Fruit fly (Drosophila melanogaster) whole organism, embryonic: ENCODE measurements around the gene CG4577.
A peak's percentile ranks its signal among the peaks of the same experiment; 100 is the strongest.

Experiments used
- Atf-2 ChIP-seq: fragments of 200-800 bp; sonication (Bioruptor generic); optimal IDR thresholded peaks from 2 replicates; lab custom pipeline; 2016; ENCODE audit warnings: missing biosample characterization, missing genetic modification characterization
- C15 ChIP-seq: fragments of 200-800 bp; sonication (Bioruptor generic); IDR thresholded peaks from 3 replicates; pipeline ENCODE4 v1.3.6; 2022; ENCODE audit warnings: missing biosample characterization, missing genetic modification characterization
- CG10366 ChIP-seq: fragments of 200-800 bp; sonication (Bioruptor generic); IDR thresholded peaks from 2 replicates; pipeline ENCODE4 v1.3.6; 2022; ENCODE audit warnings: missing biosample characterization, missing genetic modification characterization
- CG10543 ChIP-seq: fragments of 200-800 bp; sonication (Bioruptor generic); optimal IDR thresholded peaks from 3 replicates; lab custom pipeline; 2017; ENCODE audit warnings: missing biosample characterization, mild to moderate bottlenecking, missing genetic modification characterization, moderate library complexity
- CG11456 ChIP-seq: fragments of 200-800 bp; sonication (Bioruptor generic); IDR thresholded peaks from 3 replicates; pipeline ENCODE4 v1.3.6; 2022; ENCODE audit warnings: missing biosample characterization, missing genetic modification characterization
- CG11504 ChIP-seq: fragments of 200-800 bp; sonication (Bioruptor generic); optimal IDR thresholded peaks from 3 replicates; lab custom pipeline; 2019; ENCODE audit warnings: missing biosample characterization, mild to moderate bottlenecking, missing genetic modification characterization, moderate library complexity
- CG14710 ChIP-seq: fragments of 200-800 bp; sonication (Bioruptor generic); optimal IDR thresholded peaks from 3 replicates; lab custom pipeline; 2019; ENCODE audit warnings: missing biosample characterization, mild to moderate bottlenecking, missing genetic modification characterization, moderate library complexity
- CG1647 ChIP-seq: fragments of 200-800 bp; sonication (Bioruptor generic); optimal IDR thresholded peaks from 3 replicates; lab custom pipeline; 2016; ENCODE audit warnings: missing biosample characterization, missing genetic modification characterization
- CG2202 ChIP-seq: fragments of 200-800 bp; sonication (Bioruptor generic); optimal IDR thresholded peaks from 2 replicates; lab custom pipeline; 2018; ENCODE audit warnings: missing biosample characterization, mild to moderate bottlenecking, missing genetic modification characterization
- CG3065 ChIP-seq: fragments of 200-800 bp; sonication (Bioruptor generic); optimal IDR thresholded peaks from 2 replicates; lab custom pipeline; 2016; ENCODE audit warnings: missing biosample characterization, missing genetic modification characterization
- CG34422 ChIP-seq: fragments of 200-800 bp; sonication (Bioruptor generic); IDR thresholded peaks from 3 replicates; pipeline ENCODE4 v1.3.6; 2022; ENCODE audit warnings: missing biosample characterization, missing genetic modification characterization
- CG4404 ChIP-seq: fragments of 200-800 bp; sonication (Bioruptor generic); IDR thresholded peaks from 2 replicates; pipeline ENCODE4 v1.3.6; 2022; ENCODE audit warnings: missing biosample characterization, missing genetic modification characterization
- CG4617 ChIP-seq: fragments of 200-800 bp; sonication (Bioruptor generic); optimal IDR thresholded peaks from 3 replicates; lab custom pipeline; 2016; ENCODE audit warnings: missing biosample characterization, missing genetic modification characterization, borderline replicate concordance
- CG4707 ChIP-seq: fragments of 200-800 bp; sonication (Bioruptor generic); optimal IDR thresholded peaks from 2 replicates; lab custom pipeline; 2018; ENCODE audit warnings: missing biosample characterization, mild to moderate bottlenecking, missing genetic modification characterization, moderate library complexity
- CG7928 ChIP-seq: fragments of 200-800 bp; sonication (Bioruptor generic); optimal IDR thresholded peaks from 2 replicates; lab custom pipeline; 2017; ENCODE audit warnings: missing biosample characterization, mild to moderate bottlenecking, missing genetic modification characterization
- CG9932 ChIP-seq: fragments of 200-800 bp; sonication (Bioruptor generic); IDR thresholded peaks from 2 replicates; pipeline ENCODE4 v1.3.6; 2022; ENCODE audit warnings: missing biosample characterization, missing genetic modification characterization
- Dip2 ChIP-seq: fragments of 200-800 bp; sonication (Bioruptor generic); IDR thresholded peaks from 2 replicates; pipeline ENCODE4 v1.3.6; 2022; ENCODE audit warnings: missing biosample characterization, missing genetic modification characterization
- Ets65A ChIP-seq: fragments of 200-800 bp; sonication (Bioruptor generic); peaks from one replicate; lab custom pipeline; 2016; ENCODE audit warnings: missing biosample characterization, missing genetic modification characterization
- Hey ChIP-seq: fragments of 200-800 bp; sonication (Bioruptor generic); optimal IDR thresholded peaks from 3 replicates; lab custom pipeline; 2018; ENCODE audit warnings: missing biosample characterization, mild to moderate bottlenecking, missing genetic modification characterization
- HmgZ ChIP-seq: fragments of 200-800 bp; sonication (Bioruptor generic); optimal IDR thresholded peaks from 2 replicates; lab custom pipeline; 2018; ENCODE audit warnings: missing biosample characterization, mild to moderate bottlenecking, missing genetic modification characterization
- Lhr ChIP-seq: fragments of 200-800 bp; sonication (Bioruptor generic); optimal IDR thresholded peaks from 3 replicates; lab custom pipeline; 2017; ENCODE audit warnings: mild to moderate bottlenecking, missing biosample characterization, missing genetic modification reagents, missing genetic modification characterization
- Mad ChIP-seq: fragments of 200-800 bp; sonication (Bioruptor generic); optimal IDR thresholded peaks from 2 replicates; lab custom pipeline; 2016; ENCODE audit warnings: missing biosample characterization, missing genetic modification characterization
- Med ChIP-seq: fragments of 200-800 bp; sonication (Bioruptor generic); peaks from one replicate; lab custom pipeline; 2016; ENCODE audit warnings: missing biosample characterization, missing genetic modification characterization, mild to moderate bottlenecking, inconsistent platforms, moderate library complexity
- Oli ChIP-seq: fragments of 200-800 bp; sonication (Bioruptor generic); optimal IDR thresholded peaks from 2 replicates; lab custom pipeline; 2018; ENCODE audit warnings: missing biosample characterization, mild to moderate bottlenecking, missing genetic modification characterization, moderate library complexity
- Spps ChIP-seq: fragments of 200-800 bp; sonication (Bioruptor generic); optimal IDR thresholded peaks from 2 replicates; lab custom pipeline; 2018; ENCODE audit warnings: missing biosample characterization, mild to moderate bottlenecking, missing genetic modification characterization
- Tbp ChIP-seq: fragments of >200 bp; optimal IDR thresholded peaks from 2 replicates; lab custom pipeline; 2018; ENCODE audit warnings: missing biosample characterization, missing genetic modification characterization
- Vsx1 ChIP-seq: fragments of 200-800 bp; sonication (Bioruptor generic); optimal IDR thresholded peaks from 2 replicates; lab custom pipeline; 2017; ENCODE audit warnings: missing biosample characterization, mild to moderate bottlenecking, missing genetic modification characterization, missing genetic modification reagents
- ac ChIP-seq: fragments of 200-800 bp; sonication (Bioruptor generic); optimal IDR thresholded peaks from 3 replicates; lab custom pipeline; 2017; ENCODE audit warnings: missing biosample characterization, mild to moderate bottlenecking, missing genetic modification characterization
- ap ChIP-seq: fragments of 200-800 bp; sonication (Bioruptor generic); IDR thresholded peaks from 2 replicates; pipeline ENCODE4 v1.3.6; 2022; ENCODE audit warnings: missing biosample characterization, missing genetic modification characterization
- bigmax ChIP-seq: fragments of 200-800 bp; sonication (Bioruptor generic); optimal IDR thresholded peaks from 2 replicates; lab custom pipeline; 2018; ENCODE audit warnings: missing biosample characterization, mild to moderate bottlenecking, missing genetic modification characterization
- bowl ChIP-seq: fragments of 200-800 bp; sonication (Bioruptor generic); IDR thresholded peaks from 2 replicates; pipeline ENCODE4 v1.3.6; 2022; ENCODE audit warnings: missing biosample characterization, missing genetic modification characterization
- br ChIP-seq: fragments of >200 bp; optimal IDR thresholded peaks from 2 replicates; lab custom pipeline; 2017
- btn ChIP-seq: fragments of 200-800 bp; sonication (Bioruptor generic); optimal IDR thresholded peaks from 2 replicates; lab custom pipeline; 2016; ENCODE audit warnings: missing biosample characterization, missing genetic modification characterization
- caup ChIP-seq: fragments of 200-800 bp; sonication (Bioruptor generic); optimal IDR thresholded peaks from 3 replicates; lab custom pipeline; 2017; ENCODE audit warnings: missing biosample characterization, mild to moderate bottlenecking, missing genetic modification characterization, moderate library complexity; ENCODE audit not compliant: severe bottlenecking
- chm ChIP-seq: fragments of 200-800 bp; sonication (Bioruptor generic); IDR thresholded peaks from 2 replicates; pipeline ENCODE4 v1.3.6; 2022; ENCODE audit warnings: missing biosample characterization, missing genetic modification characterization
- corto ChIP-seq: fragments of 200-800 bp; sonication (Bioruptor generic); optimal IDR thresholded peaks from 2 replicates; lab custom pipeline; 2016; ENCODE audit warnings: missing biosample characterization, mild to moderate bottlenecking, missing genetic modification characterization, moderate library complexity
- cwo ChIP-seq: fragments of 200-800 bp; sonication (Bioruptor generic); optimal IDR thresholded peaks from 3 replicates; lab custom pipeline; 2017; ENCODE audit warnings: missing biosample characterization, missing genetic modification characterization, mild to moderate bottlenecking, moderate library complexity, missing genetic modification reagents
- emc ChIP-seq: fragments of 200-800 bp; sonication (Bioruptor generic); optimal IDR thresholded peaks from 2 replicates; lab custom pipeline; 2016; ENCODE audit warnings: missing biosample characterization, missing genetic modification characterization
- en ChIP-seq: fragments of 200-800 bp; sonication (Bioruptor generic); optimal IDR thresholded peaks from 2 replicates; lab custom pipeline; 2016; ENCODE audit warnings: missing biosample characterization, missing genetic modification characterization
- gce ChIP-seq: fragments of 200-800 bp; sonication (Bioruptor generic); IDR thresholded peaks from 3 replicates; pipeline ENCODE4 v1.3.6; 2022; ENCODE audit warnings: missing biosample characterization, missing genetic modification characterization
- gfzf ChIP-seq: fragments of 200-800 bp; sonication (Bioruptor generic); optimal IDR thresholded peaks from 2 replicates; lab custom pipeline; 2016; ENCODE audit warnings: missing biosample characterization, mild to moderate bottlenecking, missing genetic modification characterization, moderate library complexity
- h ChIP-seq: fragments of >200 bp; optimal IDR thresholded peaks from 2 replicates; lab custom pipeline; 2017
- jigr1 ChIP-seq: fragments of 200-800 bp; sonication (Bioruptor generic); IDR thresholded peaks from 3 replicates; pipeline ENCODE4 v1.3.6; 2022; ENCODE audit warnings: missing biosample characterization, missing genetic modification characterization
- mam ChIP-seq: fragments of 200-800 bp; sonication (Bioruptor generic); optimal IDR thresholded peaks from 3 replicates; lab custom pipeline; 2016; ENCODE audit warnings: missing biosample characterization, missing genetic modification characterization
- nmo ChIP-seq: fragments of 200-800 bp; sonication (Bioruptor generic); optimal IDR thresholded peaks from 2 replicates; lab custom pipeline; 2018; ENCODE audit warnings: missing biosample characterization, mild to moderate bottlenecking, missing genetic modification characterization, moderate library complexity
- onecut ChIP-seq: fragments of 200-800 bp; sonication (Bioruptor generic); IDR thresholded peaks from 2 replicates; pipeline ENCODE4 v1.3.6; 2022; ENCODE audit warnings: missing biosample characterization, missing genetic modification characterization
- otp ChIP-seq: fragments of 200-800 bp; sonication (Bioruptor generic); IDR thresholded peaks from 3 replicates; pipeline ENCODE4, ENCODE4 v1.3.6; 2022; ENCODE audit warnings: missing biosample characterization, missing genetic modification characterization
- schlank ChIP-seq: fragments of 200-800 bp; sonication (Bioruptor generic); optimal IDR thresholded peaks from 2 replicates; lab custom pipeline; 2018; ENCODE audit warnings: missing biosample characterization, mild to moderate bottlenecking, missing genetic modification characterization
- slbo ChIP-seq: fragments of 200-800 bp; sonication (Bioruptor generic); IDR thresholded peaks from 2 replicates; pipeline ENCODE4 v1.3.6; 2022; ENCODE audit warnings: missing biosample characterization, missing genetic modification characterization
- tap ChIP-seq: fragments of 200-800 bp; optimal IDR thresholded peaks from 3 replicates; lab custom pipeline; 2019; ENCODE audit warnings: missing biosample characterization, mild to moderate bottlenecking, missing genetic modification characterization, moderate library complexity
- tin ChIP-seq: fragments of 200-800 bp; sonication (Bioruptor generic); optimal IDR thresholded peaks from 3 replicates; lab custom pipeline; 2016; ENCODE audit warnings: missing biosample characterization, missing genetic modification characterization
- usp ChIP-seq: fragments of >200 bp; optimal IDR thresholded peaks from 2 replicates; lab custom pipeline; 2017; ENCODE audit warnings: missing biosample characterization, missing genetic modification characterization

Gene CG4577

DNA sequence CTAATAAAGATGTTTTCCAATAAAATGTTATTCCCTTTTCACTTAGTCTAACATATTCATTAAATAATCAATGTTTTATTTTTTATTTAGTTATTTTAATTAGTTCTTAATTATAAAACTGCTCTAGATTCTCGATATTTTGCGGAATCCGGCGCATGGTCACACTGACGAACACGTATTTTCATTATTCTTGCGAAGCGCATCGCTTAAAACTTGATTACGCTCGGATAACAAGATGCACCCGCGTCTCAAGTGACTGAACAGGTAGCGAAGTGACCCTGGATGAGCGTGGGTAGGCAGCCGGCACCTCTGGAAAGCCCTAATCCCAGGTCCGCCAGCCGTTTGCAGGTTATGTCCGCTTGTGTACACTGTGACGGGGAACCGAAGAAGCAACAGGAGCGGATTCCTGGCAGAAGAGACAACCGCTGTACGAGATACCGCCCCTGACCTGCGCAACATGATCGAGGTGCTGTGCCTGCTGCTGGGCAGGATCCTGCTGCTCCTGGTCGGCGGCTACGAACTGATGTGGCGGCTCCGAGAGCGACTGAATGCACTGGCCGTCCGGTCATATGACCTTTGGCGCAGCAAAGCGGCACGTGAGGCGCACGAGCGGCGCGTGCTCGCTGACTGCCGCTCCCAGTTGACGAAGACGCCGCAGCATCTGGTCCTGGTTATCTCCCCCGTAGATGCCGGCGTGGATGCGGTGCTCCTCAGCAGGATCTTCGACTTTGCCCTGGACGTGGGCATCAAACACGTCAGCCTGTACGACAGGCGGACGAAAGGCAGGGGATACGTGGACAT is 24.2 kb downstream of the CG4577 start, which contains the start of gene Tango14 (continued):
- peak; percentile 68 for TF ChIP-seq cwo
- TF ChIP-seq ac (GFP tag; lab: Kevin White, UChicago): no peak
- no peak for TF ChIP-seq nmo (GFP tag; lab: Kevin White, UChicago)
- TF ChIP-seq jigr1 (GFP tag; lab: Robert Waterston, UW): no peak
- TF ChIP-seq gce (GFP tag; lab: Robert Waterston, UW): no peak
- TF ChIP-seq Med (GFP tag; lab: Kevin White, UChicago): peak; percentile 68
- TF ChIP-seq gfzf (GFP tag; lab: Kevin White, UChicago): no peak
- no peak for TF ChIP-seq corto (GFP tag; lab: Kevin White, UChicago)
- no peak for TF ChIP-seq CG7928 (GFP tag; lab: Kevin White, UChicago)
- no peak for TF ChIP-seq emc (GFP tag; lab: Kevin White, UChicago)
- TF ChIP-seq CG10366 (GFP tag; lab: Robert Waterston, UW): no peak
- TF ChIP-seq CG4404 (GFP tag; lab: Robert Waterston, UW): no peak
- TF ChIP-seq tap (tag; lab: Kevin White, UChicago): no peak
- no peak for TF ChIP-seq bowl (GFP tag; lab: Robert Waterston, UW)
- peak; percentile 32 for TF ChIP-seq CG14710
- TF ChIP-seq CG1647 (GFP tag; lab: Kevin White, UChicago): no peak
- TF ChIP-seq CG4707 (GFP tag; lab: Kevin White, UChicago): no peak
- no peak for TF ChIP-seq ap
- no peak for TF ChIP-seq CG11456 (GFP tag; lab: Robert Waterston, UW)
- TF ChIP-seq Oli (tag; lab: Kevin White, UChicago): no peak
- TF ChIP-seq btn: no peak
- TF ChIP-seq tin (GFP tag; lab: Kevin White, UChicago): no peak
- no peak for TF ChIP-seq CG11504
- TF ChIP-seq bigmax (GFP tag; lab: Kevin White, UChicago): peak; percentile 95
- TF ChIP-seq C15 (GFP tag; lab: Robert Waterston, UW): no peak
- TF ChIP-seq Spps (tag; lab: Kevin White, UChicago): no peak
- no peak for TF ChIP-seq Vsx1 (GFP tag; lab: Kevin White, UChicago)
- TF ChIP-seq CG2202: no peak
- TF ChIP-seq Tbp (GFP tag; lab: Kevin White, UChicago): no peak
- no peak for TF ChIP-seq mam (GFP tag; lab: Kevin White, UChicago)
- TF ChIP-seq Lhr: no peak
- TF ChIP-seq CG34422 (GFP tag; lab: Robert Waterston, UW): peak; percentile 78; the same call in 2 of the 3 replicates
- no peak for TF ChIP-seq en (GFP tag; lab: Kevin White, UChicago)
- TF ChIP-seq CG3065: no peak
- no peak for TF ChIP-seq Hey
- 0 out of 3 replicates have a peak, but pooled peaks have one; percentile 23 for TF ChIP-seq otp (GFP tag; lab: Robert Waterston, UW)
- no peak for TF ChIP-seq slbo (GFP tag; lab: Robert Waterston, UW)
- no peak for TF ChIP-seq Atf-2 (GFP tag; lab: Kevin White, UChicago)
- peak; percentile 37 for TF ChIP-seq Ets65A (GFP tag; lab: Kevin White, UChicago)
- TF ChIP-seq Mad (GFP tag; lab: Kevin White, UChicago): no peak
- TF ChIP-seq caup: no peak
- no peak for TF ChIP-seq schlank
- no peak for TF ChIP-seq br (lab: Kevin White, UChicago)
- no peak for TF ChIP-seq Dip2
- TF ChIP-seq CG10543 (GFP tag; lab: Kevin White, UChicago): no peak
- TF ChIP-seq h (lab: Kevin White, UChicago): no peak
- TF ChIP-seq CG4617: peak; percentile 34
- TF ChIP-seq HmgZ (tag; lab: Kevin White, UChicago): no peak
- no peak for TF ChIP-seq CG9932 (GFP tag; lab: Robert Waterston, UW)
- no peak for TF ChIP-seq onecut
- no peak for TF ChIP-seq usp (GFP tag; lab: Kevin White, UChicago)
- TF ChIP-seq chm (GFP tag; lab: Robert Waterston, UW): no peak; the same call in 1 of the 2 replicates
